Worm (Caenorhabditis elegans): ENCODE results near the gene spp-1.

spp-1 gene

ce11 chrIII:10336109-10336508, 19.4 kb downstream of the spp-1 start:
- no peak for TF ChIP-seq elt-3 (tag; optimal IDR thresholded peaks at IDR 0.05)
- no peak for TF ChIP-seq nhr-28 (tag; optimal IDR thresholded peaks at IDR 0.05)
- TF ChIP-seq nhr-12 (tag; optimal IDR thresholded peaks at IDR 0.05): no peak
- TF ChIP-seq daf-12 (tag; optimal IDR thresholded peaks at IDR 0.05): no peak
- no peak for TF ChIP-seq ZK546.5 (tag; optimal IDR thresholded peaks at IDR 0.05)
- TF ChIP-seq unc-62 (GFP tag; optimal IDR thresholded peaks at IDR 0.05): no peak

- TF ChIP-seq daf-12 (tag; optimal IDR thresholded peaks at IDR 0.05): no peak
- TF ChIP-seq lin-39 (tag; optimal IDR thresholded peaks at IDR 0.05): no peak
- TF ChIP-seq sea-2 (GFP tag; optimal IDR thresholded peaks at IDR 0.05): no peak
- no peak for TF ChIP-seq elt-1 (tag; optimal IDR thresholded peaks at IDR 0.05)
- no peak for TF ChIP-seq R02D3.7 (tag; optimal IDR thresholded peaks at IDR 0.05)
- no peak for TF ChIP-seq nhr-67 (tag; optimal IDR thresholded peaks at IDR 0.05)
- TF ChIP-seq skn-1 (tag; optimal IDR thresholded peaks at IDR 0.05): no peak
- TF ChIP-seq jun-1 (tag; optimal IDR thresholded peaks at IDR 0.05): no peak
- TF ChIP-seq lsy-12 (tag; optimal IDR thresholded peaks at IDR 0.05): no peak
- TF ChIP-seq snpc-4 (tag; optimal IDR thresholded peaks at IDR 0.05): no peak
Measured at ce11 chrIII:10335086-10335485, 20.4 kb downstream of the spp-1 start, which contains the start of gene ced-9. Gene ced-9 (plus strand): TSS chrIII:10335172.

ce11 chrIII:10333961-10334542, 21.4 kb downstream of the spp-1 start, which contains the start of the genes jmjd-4 and mev-1:
Gene jmjd-4 (minus strand): TSS chrIII:10334018.
Gene mev-1 (plus strand): TSS chrIII:10334277.
- TF ChIP-seq pha-4 (tag; optimal IDR thresholded peaks at IDR 0.05) (peak; percentile 83), fkh-2 (tag; optimal IDR thresholded peaks at IDR 0.05) (no peak), ZK546.5 (tag; optimal IDR thresholded peaks at IDR 0.05) (no peak), tbx-2 (tag; optimal IDR thresholded peaks at IDR 0.05) (peak; percentile 82), pqm-1 (tag; optimal IDR thresholded peaks at IDR 0.05) (peak; percentile 71), snpc-4 (tag; optimal IDR thresholded peaks at IDR 0.05) (peak; percentile 73), fkh-10 (GFP tag; optimal IDR thresholded peaks at IDR 0.05) (peak; percentile 45), aly-2 (tag; optimal IDR thresholded peaks at IDR 0.05) (no peak), daf-12 (tag; optimal IDR thresholded peaks at IDR 0.05) (no peak), lsy-12 (tag; optimal IDR thresholded peaks at IDR 0.05) (peak; percentile 87), nhr-25 (tag; optimal IDR thresholded peaks at IDR 0.05) (peak; percentile 89), ceh-16 (tag; optimal IDR thresholded peaks at IDR 0.05) (no peak), skn-1 (tag; optimal IDR thresholded peaks at IDR 0.05) (peak; percentile 69), ceh-28 (tag; optimal IDR thresholded peaks at IDR 0.05) (peak; percentile 60), elt-2 (tag; optimal IDR thresholded peaks at IDR 0.05) (peak; percentile 84), elt-1 (tag; optimal IDR thresholded peaks at IDR 0.05) (peak; percentile 33), ztf-11 (tag; optimal IDR thresholded peaks at IDR 0.05) (no peak), nhr-76 (tag; optimal IDR thresholded peaks at IDR 0.05) (no peak), egl-27 (tag; optimal IDR thresholded peaks at IDR 0.05) (no peak), unc-62 (GFP tag; optimal IDR thresholded peaks at IDR 0.05) (no peak), ceh-82 (tag; optimal IDR thresholded peaks at IDR 0.05) (peak; percentile 56), nhr-12 (tag; optimal IDR thresholded peaks at IDR 0.05) (no peak), hmg-11 (tag; optimal IDR thresholded peaks at IDR 0.05) (peak; percentile 91), fos-1 (tag; optimal IDR thresholded peaks at IDR 0.05) (no peak), mml-1 (tag; optimal IDR thresholded peaks at IDR 0.05) (no peak), jun-1 (tag; optimal IDR thresholded peaks at IDR 0.05) (peak; percentile 82), ztf-4 (tag; optimal IDR thresholded peaks at IDR 0.05) (no peak), ama-1 (optimal IDR thresholded peaks at IDR 0.05) (peak; percentile 52), sea-2 (GFP tag; optimal IDR thresholded peaks at IDR 0.05) (no peak), lin-39 (tag; optimal IDR thresholded peaks at IDR 0.05) (peak; percentile 72), nhr-43 (tag; optimal IDR thresholded peaks at IDR 0.05; ENCODE audit: poor library complexity, severe bottlenecking) (peak; percentile 87), nhr-77 (tag; optimal IDR thresholded peaks at IDR 0.05) (peak; percentile 35), mdl-1 (tag; optimal IDR thresholded peaks at IDR 0.05) (no peak), ceh-9 (tag; optimal IDR thresholded peaks at IDR 0.05) (no peak), zag-1 (tag; optimal IDR thresholded peaks at IDR 0.05) (no peak), egl-5 (tag; optimal IDR thresholded peaks at IDR 0.05) (peak; percentile 39), nhr-23 (tag; optimal IDR thresholded peaks at IDR 0.05) (peak; percentile 89), nfya-1 (tag; optimal IDR thresholded peaks at IDR 0.05; ENCODE audit: insufficient read depth) (peak; percentile 90), lin-15B (tag; optimal IDR thresholded peaks at IDR 0.05) (peak; percentile 91), R02D3.7 (tag; optimal IDR thresholded peaks at IDR 0.05) (peak; percentile 68), nhr-11 (tag; optimal IDR thresholded peaks at IDR 0.05) (no peak)
